Worm (Caenorhabditis elegans) whole organism, dauer: ENCODE results near the gene asp-7.
"Not testable (repeated sequence)": the region's sequence is repeated elsewhere in the genome, so short reads cannot be mapped to it uniquely, and the experiment has no call there.

Experiments
- unc-62 ChIP-seq: sonication (generic microtip); optimal IDR thresholded peaks from 2 replicates; lab custom pipeline; 2017; ENCODE audit warnings: missing biosample characterization, missing genetic modification reagents, missing genetic modification characterization

The asp-7 gene

ce11 chrV:3034236-3034635 is 6.2 kb downstream of the asp-7 start, which contains the start of gene srw-8:
Gene srw-8, minus strand, starts transcription at chrV:3034336.
- no peak for TF ChIP-seq unc-62 (GFP tag; lab: Kevin White, UChicago)

DNA sequence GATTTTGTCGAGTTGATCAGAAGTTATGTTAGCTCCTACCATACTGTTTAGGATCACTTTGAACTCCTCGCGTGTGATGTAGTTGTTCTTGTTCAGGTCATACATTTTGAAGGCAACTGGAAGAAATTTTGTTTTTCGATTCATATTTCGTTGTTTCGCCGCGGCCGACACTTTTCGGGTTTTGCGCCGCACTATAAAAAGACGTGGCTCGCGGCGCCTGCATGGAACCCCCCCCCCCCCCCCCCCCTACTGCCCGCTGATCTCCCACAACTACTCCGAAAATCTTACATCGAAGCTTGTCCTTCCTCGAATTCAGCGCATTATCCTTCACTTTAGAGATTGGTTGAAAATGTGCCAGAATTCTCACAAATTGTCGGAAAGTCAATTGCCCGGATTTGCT is 10.0 kb downstream of the asp-7 start:
- TF ChIP-seq unc-62 (GFP tag; lab: Kevin White, UChicago): no peak

- no peak for TF ChIP-seq unc-62 (GFP tag; lab: Kevin White, UChicago)
Observed at ce11 chrV:3039282-3039681, 11.2 kb downstream of the asp-7 start, which contains the start of gene chpf-2. Gene chpf-2, minus strand, starts transcription at chrV:3039382.

ce11 chrV:3040930-3041329 is 12.8 kb downstream of the asp-7 start:
- no peak for TF ChIP-seq unc-62 (GFP tag; lab: Kevin White, UChicago)

DNA sequence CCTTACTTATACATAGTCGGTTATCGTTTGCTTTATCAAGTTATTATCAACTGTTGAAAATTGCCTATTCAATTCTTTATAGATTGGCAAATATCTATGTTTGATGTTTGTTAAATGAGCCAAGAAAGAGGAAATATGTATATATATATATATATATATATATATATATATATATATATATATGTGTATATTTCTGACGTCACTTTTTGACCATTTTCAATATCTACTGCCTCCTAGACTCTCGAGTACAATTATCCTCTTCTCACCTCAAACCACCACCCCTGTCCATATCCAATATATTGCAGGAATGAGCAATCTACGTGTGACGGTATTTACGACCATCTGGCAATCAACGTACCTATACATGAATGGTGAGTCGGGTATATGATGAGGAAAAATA is 16.8 kb downstream of the asp-7 start, which contains the start of gene F59D6.1:
Gene F59D6.1, plus strand, starts transcription at position 301 of the 400 bp plus-strand sequence.
- no peak for TF ChIP-seq unc-62 (GFP tag; lab: Kevin White, UChicago)

ce11 chrV:3046364-3046763 is 18.3 kb downstream of the asp-7 start:
- TF ChIP-seq unc-62 (GFP tag; lab: Kevin White, UChicago): no peak

ce11 chrV:3054254-3054653 is 26.2 kb downstream of the asp-7 start, which contains the start of gene C50H11.8:
Gene C50H11.8, plus strand, starts transcription at chrV:3054554.
- no peak for TF ChIP-seq unc-62 (GFP tag; lab: Kevin White, UChicago)

DNA sequence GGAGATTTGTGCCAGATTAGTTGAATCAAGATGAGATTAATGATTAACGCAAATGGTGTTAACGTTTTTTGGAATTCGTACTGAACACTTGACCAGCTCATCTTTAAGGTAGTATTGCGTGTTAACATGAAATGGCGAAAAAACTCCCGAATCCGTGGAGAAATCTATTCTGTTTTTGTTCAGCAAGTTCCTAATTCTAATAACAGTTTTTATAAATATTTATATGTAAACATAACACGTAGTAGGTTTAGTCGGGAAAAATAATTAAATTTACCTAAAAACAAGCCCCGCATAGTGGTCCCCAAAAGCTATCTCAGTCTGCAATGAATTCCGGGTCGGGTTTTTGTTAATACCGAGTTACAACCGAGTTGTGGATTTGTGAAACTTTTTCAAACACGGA is 30.9 kb downstream of the asp-7 start, which contains the start of gene str-244:
Gene str-244, minus strand, starts transcription at position 101 of the 400 bp plus-strand sequence.
- TF ChIP-seq unc-62 (GFP tag; lab: Kevin White, UChicago): no peak

DNA sequence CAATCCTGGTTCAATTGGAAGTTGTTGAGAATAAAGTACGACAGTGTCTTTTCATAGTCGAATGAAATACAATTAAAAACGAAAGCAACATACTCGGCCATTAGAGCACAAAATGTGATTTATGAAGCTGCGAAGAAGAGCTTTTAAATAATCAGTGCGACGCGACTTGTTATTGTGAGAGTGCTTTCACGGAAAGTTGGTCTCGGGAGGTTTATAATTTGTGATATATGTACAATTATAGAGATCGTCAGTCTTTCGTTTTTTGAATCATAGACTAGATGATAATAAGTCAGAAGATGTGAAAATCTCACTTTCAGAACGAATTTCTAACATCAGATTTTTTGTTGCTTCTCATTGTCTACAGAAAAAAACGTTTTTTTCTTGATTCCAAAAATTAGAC is 34.0 kb downstream of the asp-7 start, which contains the start of gene srt-15:
Gene srt-15, minus strand, starts transcription at position 101 of the 400 bp plus-strand sequence.
- no peak for TF ChIP-seq unc-62 (GFP tag; lab: Kevin White, UChicago)

DNA sequence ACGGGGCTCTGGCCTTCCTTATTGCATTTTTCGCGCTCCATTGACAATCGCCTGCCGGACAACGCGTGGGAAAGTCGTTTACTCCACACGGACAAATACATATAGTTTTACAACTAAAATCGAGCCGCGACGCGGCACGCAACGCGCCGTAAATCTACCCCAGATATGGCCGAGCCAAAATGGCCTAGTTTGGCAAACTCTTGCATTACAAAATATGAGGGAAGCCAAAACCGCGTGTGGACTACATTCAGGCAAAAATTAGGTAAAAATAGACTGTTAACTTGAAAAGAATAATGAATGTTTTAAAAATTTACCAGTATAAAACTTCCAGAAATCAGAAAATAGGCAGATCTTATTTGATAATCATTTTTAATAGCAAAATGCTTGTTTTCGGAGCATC is 36.3 kb downstream of the asp-7 start, which contains the start of gene srt-16:
Gene srt-16, minus strand, starts transcription at position 101 of the 400 bp plus-strand sequence.
- not testable (repeated sequence) for TF ChIP-seq unc-62 (GFP tag; lab: Kevin White, UChicago)

DNA sequence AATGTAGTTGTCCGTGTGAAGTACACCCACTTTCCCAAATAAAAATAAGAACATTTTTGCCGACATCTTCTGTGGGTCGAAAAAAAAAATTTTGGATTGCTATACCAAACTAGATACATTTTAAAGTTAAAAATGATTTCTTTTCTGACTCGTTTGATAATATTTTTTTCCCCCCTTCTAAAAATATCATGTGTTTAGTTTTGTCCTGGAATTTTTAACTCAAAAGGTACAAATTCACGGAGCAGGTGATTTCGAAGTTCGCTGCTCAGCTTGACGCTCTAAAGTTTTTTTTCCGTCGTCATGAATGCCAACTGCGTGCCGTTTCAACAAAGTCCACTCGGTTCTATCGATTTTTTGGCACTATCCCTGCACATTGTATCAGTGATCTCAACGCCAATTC is 37.8 kb downstream of the asp-7 start, which contains the start of gene srh-185:
Gene srh-185, plus strand, starts transcription at position 301 of the 400 bp plus-strand sequence.
- TF ChIP-seq unc-62 (GFP tag; lab: Kevin White, UChicago): no peak

ce11 chrV:3069101-3069500 is 41.0 kb downstream of the asp-7 start, which contains the start of gene str-40:
Gene str-40, minus strand, starts transcription at chrV:3069201.
- no peak for TF ChIP-seq unc-62 (GFP tag; lab: Kevin White, UChicago)

DNA sequence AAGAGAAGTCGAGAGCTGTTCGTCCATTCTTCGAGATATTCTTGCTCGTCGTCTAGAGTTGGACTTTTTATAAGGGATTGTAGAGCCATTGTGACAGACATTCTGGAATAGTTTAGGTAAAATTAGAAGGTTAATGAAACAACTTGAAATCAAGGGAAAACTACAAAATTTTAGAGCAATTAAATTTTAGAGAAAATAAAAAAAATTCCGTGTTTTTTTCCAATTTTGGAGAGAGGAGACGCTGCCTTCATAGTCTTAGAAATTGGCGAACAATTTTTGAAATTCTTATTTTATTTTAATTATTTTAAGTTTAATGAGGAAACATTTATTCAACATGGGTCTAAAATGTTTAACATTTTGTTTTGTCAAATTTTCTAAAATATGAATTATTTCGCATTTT is 43.5 kb downstream of the asp-7 start, which contains the start of gene C50H11.13:
Gene C50H11.13, minus strand, starts transcription at position 101 of the 400 bp plus-strand sequence.
- no peak for TF ChIP-seq unc-62 (GFP tag; lab: Kevin White, UChicago)
